Worm (Caenorhabditis elegans) whole organism, young adult: ENCODE results near the gene F43G6.16.
"Not testable (repeated sequence)": the region's sequence is repeated elsewhere in the genome, so short reads cannot be mapped to it uniquely, and the experiment has no call there.

Experiments
- B0336.3 ChIP-seq: fragments of 200-800 bp; sonication (Bioruptor generic); IDR thresholded peaks from 2 replicates; pipeline ENCODE4 v1.3.6; 2022; ENCODE audit warnings: missing genetic modification characterization, missing compliant biosample characterization
- C06A6.2 ChIP-seq: fragments of 200-800 bp; sonication (Bioruptor generic); conservative IDR thresholded peaks from 2 replicates; pipeline ENCODE4 v1.3.6; 2022; ENCODE audit warnings: missing genetic modification characterization, missing compliant biosample characterization
- F10E7.11 ChIP-seq: sonication (generic microtip); optimal IDR thresholded peaks from 2 replicates; lab custom pipeline; 2017; ENCODE audit warnings: mild to moderate bottlenecking, missing genetic modification characterization, moderate library complexity, missing compliant biosample characterization
- F33H1.4 ChIP-seq: fragments of 200-800 bp; sonication (Bioruptor generic); IDR thresholded peaks from 2 replicates; pipeline ENCODE4 v1.3.6; 2022; ENCODE audit warnings: missing genetic modification reagents, missing genetic modification characterization, missing compliant biosample characterization
- F37B4.10 ChIP-seq: fragments of 200-800 bp; sonication (Bioruptor generic); IDR thresholded peaks from 2 replicates; pipeline ENCODE4 v1.3.6; 2022; ENCODE audit warnings: missing genetic modification characterization, missing compliant biosample characterization
- K11D2.4 ChIP-seq: fragments of 200-800 bp; sonication (Bioruptor generic); IDR thresholded peaks from 2 replicates; pipeline ENCODE4 v1.3.6; 2022; ENCODE audit warnings: missing genetic modification reagents, missing genetic modification characterization, missing compliant biosample characterization
- K12H6.12 ChIP-seq: fragments of 200-800 bp; sonication (Bioruptor generic); optimal IDR thresholded peaks from 2 replicates; lab custom pipeline; 2018; ENCODE audit warnings: mild to moderate bottlenecking, missing genetic modification characterization, missing compliant biosample characterization
- T07F8.4 ChIP-seq: sonication (generic microtip); optimal IDR thresholded peaks from 2 replicates; lab custom pipeline; 2016; ENCODE audit warnings: mild to moderate bottlenecking, missing genetic modification characterization, moderate library complexity, missing compliant biosample characterization
- T26A5.8 ChIP-seq: sonication (generic microtip); optimal IDR thresholded peaks from 2 replicates; lab custom pipeline; 2016; ENCODE audit warnings: missing genetic modification characterization, missing compliant biosample characterization
- Y53F4B.3 ChIP-seq: fragments of 200-800 bp; sonication (Bioruptor generic); IDR thresholded peaks from 2 replicates; pipeline ENCODE4 v1.3.6; 2022; ENCODE audit warnings: missing genetic modification reagents, missing genetic modification characterization, missing compliant biosample characterization
- akir-1 ChIP-seq: fragments of 200-800 bp; sonication (Bioruptor generic); optimal IDR thresholded peaks from 2 replicates; lab custom pipeline; 2018; ENCODE audit warnings: mild to moderate bottlenecking, missing genetic modification characterization, moderate library complexity, missing compliant biosample characterization
- ama-1 ChIP-seq, 3 experiments: fragments of 150-350 bp in 1 of 3; sonication (generic microtip) in 2 of 3; optimal IDR thresholded peaks; 2 replicates each; lab custom pipeline; 2014 to 2018; ENCODE audit warnings: missing biosample characterization in 2 of 3, missing genetic modification characterization in 2 of 3, missing genetic modification reagents in 2 of 3
- aptf-3 ChIP-seq: fragments of 200-800 bp; sonication (Bioruptor generic); IDR thresholded peaks from 2 replicates; pipeline ENCODE4 v1.3.6; 2022; ENCODE audit warnings: missing genetic modification characterization, missing compliant biosample characterization
- attf-5 ChIP-seq: fragments of 200-800 bp; sonication (Bioruptor generic); optimal IDR thresholded peaks from 2 replicates; lab custom pipeline; 2018; ENCODE audit warnings: mild to moderate bottlenecking, missing genetic modification characterization, missing compliant biosample characterization
- attf-6 ChIP-seq: fragments of 200-800 bp; sonication (Bioruptor generic); IDR thresholded peaks from 2 replicates; pipeline ENCODE4 v1.3.6; 2022; ENCODE audit warnings: missing genetic modification reagents, missing genetic modification characterization, missing compliant biosample characterization
- cebp-2 ChIP-seq: fragments of 200-800 bp; sonication (Bioruptor generic); IDR thresholded peaks from 2 replicates; pipeline ENCODE4 v1.3.6; 2022; ENCODE audit warnings: missing genetic modification characterization, missing compliant biosample characterization
- ceh-100 ChIP-seq: fragments of 200-800 bp; sonication (Bioruptor generic); IDR thresholded peaks from 2 replicates; pipeline ENCODE4 v1.3.6; 2022; ENCODE audit warnings: missing genetic modification reagents, missing genetic modification characterization, missing compliant biosample characterization
- ceh-40 ChIP-seq: fragments of 200-800 bp; sonication (Bioruptor generic); IDR thresholded peaks from 2 replicates; pipeline ENCODE4 v1.3.6; 2022; ENCODE audit warnings: missing genetic modification characterization, missing compliant biosample characterization
- dox-1 ChIP-seq: fragments of 200-800 bp; sonication (Bioruptor generic); IDR thresholded peaks from 2 replicates; pipeline ENCODE4 v1.3.6; 2022; ENCODE audit warnings: missing genetic modification reagents, missing genetic modification characterization, missing compliant biosample characterization
- dpff-1 ChIP-seq: sonication (generic microtip); optimal IDR thresholded peaks from 2 replicates; lab custom pipeline; 2017; ENCODE audit warnings: mild to moderate bottlenecking, missing genetic modification characterization, missing compliant biosample characterization
- egl-18 ChIP-seq: fragments of 200-800 bp; sonication (Bioruptor generic); IDR thresholded peaks from 2 replicates; pipeline ENCODE4 v1.3.6; 2022; ENCODE audit warnings: missing genetic modification reagents, missing genetic modification characterization, missing compliant biosample characterization
- egl-44 ChIP-seq: fragments of 200-800 bp; sonication (Bioruptor generic); IDR thresholded peaks from 2 replicates; pipeline ENCODE4 v1.3.6; 2022; ENCODE audit warnings: missing genetic modification reagents, missing genetic modification characterization, missing compliant biosample characterization
- egrh-3 ChIP-seq: fragments of 200-800 bp; sonication (Bioruptor generic); IDR thresholded peaks from 2 replicates; pipeline ENCODE4 v1.3.6; 2022; ENCODE audit warnings: missing genetic modification reagents, missing genetic modification characterization, missing compliant biosample characterization
- ekl-4 ChIP-seq: fragments of 200-800 bp; sonication (Bioruptor generic); IDR thresholded peaks from 2 replicates; pipeline ENCODE4 v1.3.6; 2022; ENCODE audit warnings: missing genetic modification reagents, missing genetic modification characterization, missing compliant biosample characterization
- hlh-26 ChIP-seq: fragments of 200-800 bp; sonication (Bioruptor generic); conservative IDR thresholded peaks from 2 replicates; pipeline ENCODE4 v1.3.6; 2022; ENCODE audit warnings: missing genetic modification reagents, missing genetic modification characterization, missing compliant biosample characterization
- hmg-1.2 ChIP-seq: fragments of 200-800 bp; sonication (Bioruptor generic); IDR thresholded peaks from 2 replicates; pipeline ENCODE4 v1.3.6; 2022; ENCODE audit warnings: missing genetic modification reagents, missing genetic modification characterization, missing compliant biosample characterization
- hsf-1 ChIP-seq: fragments of 200-800 bp; sonication (Bioruptor generic); IDR thresholded peaks from 2 replicates; pipeline ENCODE4 v1.3.6; 2022; ENCODE audit warnings: missing genetic modification reagents, missing genetic modification characterization, missing compliant biosample characterization
- lag-1 ChIP-seq: fragments of 200-800 bp; sonication (Bioruptor generic); IDR thresholded peaks from 2 replicates; pipeline ENCODE4 v1.3.6; 2022; ENCODE audit warnings: missing genetic modification reagents, missing genetic modification characterization, missing compliant biosample characterization
- lin-54 ChIP-seq: fragments of 200-800 bp; sonication (Bioruptor generic); optimal IDR thresholded peaks from 2 replicates; lab custom pipeline; 2018; ENCODE audit warnings: mild to moderate bottlenecking, missing genetic modification characterization, missing compliant biosample characterization
- madf-10 ChIP-seq: sonication (generic microtip); optimal IDR thresholded peaks from 2 replicates; lab custom pipeline; 2016; ENCODE audit warnings: mild to moderate bottlenecking, missing genetic modification characterization, missing compliant biosample characterization
- madf-3 ChIP-seq: fragments of 200-800 bp; sonication (Bioruptor generic); IDR thresholded peaks from 2 replicates; pipeline ENCODE4 v1.3.6; 2022; ENCODE audit warnings: missing genetic modification reagents, missing genetic modification characterization, missing compliant biosample characterization
- madf-6 ChIP-seq: fragments of 200-800 bp; sonication (Bioruptor generic); IDR thresholded peaks from 2 replicates; pipeline ENCODE4 v1.3.6; 2022; ENCODE audit warnings: missing genetic modification reagents, missing genetic modification characterization, missing compliant biosample characterization
- nfyb-1 ChIP-seq: fragments of 200-800 bp; sonication (Bioruptor generic); IDR thresholded peaks from 2 replicates; pipeline ENCODE4 v1.3.6; 2022; ENCODE audit warnings: missing genetic modification reagents, missing genetic modification characterization, missing compliant biosample characterization
- nhr-120 ChIP-seq: fragments of 200-800 bp; sonication (Bioruptor generic); IDR thresholded peaks from 2 replicates; pipeline ENCODE4 v1.3.6; 2022; ENCODE audit warnings: missing genetic modification characterization, missing compliant biosample characterization
- nhr-27 ChIP-seq: fragments of 200-800 bp; sonication (Bioruptor generic); optimal IDR thresholded peaks from 2 replicates; lab custom pipeline; 2018; ENCODE audit warnings: mild to moderate bottlenecking, missing genetic modification characterization, moderate library complexity, missing compliant biosample characterization
- nhr-80 ChIP-seq: sonication (generic microtip); optimal IDR thresholded peaks from 2 replicates; lab custom pipeline; 2016; ENCODE audit warnings: missing genetic modification characterization, missing compliant biosample characterization
- pbrm-1 ChIP-seq: fragments of 200-800 bp; sonication (Bioruptor generic); IDR thresholded peaks from 2 replicates; pipeline ENCODE4 v1.3.6; 2022; ENCODE audit warnings: missing genetic modification reagents, missing genetic modification characterization, missing compliant biosample characterization
- repo-1 ChIP-seq: sonication (generic microtip); optimal IDR thresholded peaks from 2 replicates; lab custom pipeline; 2017; ENCODE audit warnings: mild to moderate bottlenecking, missing genetic modification characterization, missing compliant biosample characterization
- snpc-4 ChIP-seq, 5 experiments: fragments of 150-350 bp in 1 of 5; sonication (generic microtip) in 4 of 5; optimal IDR thresholded peaks; 2 replicates each; lab custom pipeline; 2014 to 2018; ENCODE audit warnings: missing genetic modification characterization in 5 of 5, missing biosample characterization in 3 of 5, antibody characterized with exemption in 2 of 5, mild to moderate bottlenecking in 2 of 5, missing compliant biosample characterization in 2 of 5, missing genotype in 2 of 5, moderate library complexity in 2 of 5, missing genetic modification reagents in 1 of 5
- somi-1 ChIP-seq: fragments of 200-800 bp; sonication (Bioruptor generic); optimal IDR thresholded peaks from 2 replicates; lab custom pipeline; 2018; ENCODE audit warnings: mild to moderate bottlenecking, missing genetic modification characterization, missing compliant biosample characterization
- tbp1 ChIP-seq: fragments of 200-800 bp; sonication (Bioruptor generic); optimal IDR thresholded peaks from 2 replicates; lab custom pipeline; 2018; ENCODE audit warnings: mild to moderate bottlenecking, missing genetic modification characterization, missing compliant biosample characterization
- xnd-1 ChIP-seq: sonication (generic microtip); optimal IDR thresholded peaks from 2 replicates; lab custom pipeline; 2016; ENCODE audit warnings: missing genotype, missing genetic modification reagents, missing genetic modification characterization, missing compliant biosample characterization
- zfh-2 ChIP-seq: fragments of 200-800 bp; sonication (Bioruptor generic); conservative IDR thresholded peaks from 2 replicates; pipeline ENCODE4 v1.3.6; 2022; ENCODE audit warnings: missing genetic modification reagents, missing genetic modification characterization, missing compliant biosample characterization
- ztf-25 ChIP-seq: fragments of 200-800 bp; sonication (Bioruptor generic); IDR thresholded peaks from 2 replicates; pipeline ENCODE4 v1.3.6; 2022; ENCODE audit warnings: missing genetic modification reagents, missing genetic modification characterization, missing compliant biosample characterization
- ztf-26 ChIP-seq: sonication (generic microtip); optimal IDR thresholded peaks from 2 replicates; lab custom pipeline; 2017; ENCODE audit warnings: missing genetic modification characterization, missing compliant biosample characterization
- ztf-6 ChIP-seq: fragments of 200-800 bp; sonication (Bioruptor generic); IDR thresholded peaks from 2 replicates; pipeline ENCODE4 v1.3.6; 2022; ENCODE audit warnings: missing genetic modification reagents, missing genetic modification characterization, missing compliant biosample characterization

F43G6.16 gene

ce11 chrII:11761806-11762512, 20.5 kb downstream of the F43G6.16 start:
- TF ChIP-seq hlh-26 (no peak), repo-1 (tag; lab: Kevin White, UChicago) (no peak), B0336.3 (GFP tag; lab: Robert Waterston, UW) (no peak), snpc-4 (GFP tag; optimal IDR thresholded peaks at IDR 0.05; lab: Kevin White, UChicago) (no peak), snpc-4 (tag; optimal IDR thresholded peaks at IDR 0.05; lab: Kevin White, UChicago) (peak in 1 of 4 experiments; percentile 7), nhr-27 (no peak), lin-54 (GFP tag; lab: Kevin White, UChicago) (peak; percentile 36), C06A6.2 (peak; percentile 61), cebp-2 (GFP tag; lab: Robert Waterston, UW) (0 out of 2 replicates have a peak, but pooled peaks have one; percentile 20), T07F8.4 (tag; lab: Kevin White, UChicago) (peak; percentile 1), nfyb-1 (GFP tag; lab: Robert Waterston, UW) (peak; percentile 77; the same call in 1 of the 2 replicates), xnd-1 (tag; lab: Kevin White, UChicago) (no peak), ama-1 (optimal IDR thresholded peaks at IDR 0.05; lab: Kevin White, UChicago) (peak; percentile 83), ama-1 (GFP tag; optimal IDR thresholded peaks at IDR 0.05; lab: Kevin White, UChicago) (peak in 1 of 2 experiments; percentile 54), somi-1 (no peak), attf-5 (GFP tag; lab: Kevin White, UChicago) (peak; percentile 62), nhr-80 (tag; lab: Kevin White, UChicago) (peak; percentile 20), hsf-1 (GFP tag; lab: Robert Waterston, UW) (peak; percentile 7; the same call in 1 of the 2 replicates)

ce11 chrII:11759277-11759676, 23.2 kb downstream of the F43G6.16 start, which contains the start of the genes F44E5.4 and F44E5.5:
Gene F44E5.4 (minus strand): TSS chrII:11759311.
Gene F44E5.5 (plus strand): TSS chrII:11759662.
- TF ChIP-seq lag-1 (GFP tag; lab: Robert Waterston, UW) = 0 out of 2 replicates have a peak, but pooled peaks have one; percentile 89
- peak; percentile 79 for TF ChIP-seq zfh-2 (GFP tag; lab: Robert Waterston, UW)
- TF ChIP-seq ceh-40 (GFP tag; lab: Robert Waterston, UW) = peak; percentile 95
- TF ChIP-seq madf-10 (tag; lab: Kevin White, UChicago) = peak; percentile 79
- TF ChIP-seq T26A5.8 (tag; lab: Kevin White, UChicago) = peak; percentile 89
- peak; percentile 93 for TF ChIP-seq madf-3 (GFP tag; lab: Robert Waterston, UW)
- peak; percentile 99 for TF ChIP-seq ekl-4 (GFP tag; lab: Robert Waterston, UW)
- TF ChIP-seq tbp1 = peak; percentile 74
- TF ChIP-seq egl-44 (GFP tag; lab: Robert Waterston, UW) = peak; percentile 98
- TF ChIP-seq K12H6.12 (tag; lab: Kevin White, UChicago) = peak; percentile 92
- peak; percentile 86 for TF ChIP-seq attf-6 (GFP tag; lab: Robert Waterston, UW)
- TF ChIP-seq dox-1 = peak; percentile 100
- peak; percentile 95 for TF ChIP-seq ztf-6 (GFP tag; lab: Robert Waterston, UW)
- TF ChIP-seq hmg-1.2 (GFP tag; lab: Robert Waterston, UW) = peak; percentile 100
- TF ChIP-seq F33H1.4 (GFP tag; lab: Robert Waterston, UW) = peak; percentile 77
- TF ChIP-seq aptf-3 = peak; percentile 100
- TF ChIP-seq ztf-25 (GFP tag; lab: Robert Waterston, UW) = peak; percentile 75; the same call in 1 of the 2 replicates
- peak; percentile 97 for TF ChIP-seq ztf-26 (tag; lab: Kevin White, UChicago)
- peak; percentile 99 for TF ChIP-seq K11D2.4 (GFP tag; lab: Robert Waterston, UW)
- peak; percentile 95; the same call in 1 of the 2 replicates for TF ChIP-seq F37B4.10 (GFP tag; lab: Robert Waterston, UW)
- peak; percentile 99 for TF ChIP-seq nhr-120 (GFP tag; lab: Robert Waterston, UW)
- TF ChIP-seq pbrm-1 (GFP tag; lab: Robert Waterston, UW) = peak; percentile 99
- peak; percentile 88 for TF ChIP-seq madf-6 (GFP tag; lab: Robert Waterston, UW)
- peak; percentile 97 for TF ChIP-seq F10E7.11 (tag; lab: Kevin White, UChicago)
- peak; percentile 88 for TF ChIP-seq ceh-100 (GFP tag; lab: Robert Waterston, UW)
- not testable (repeated sequence) for TF ChIP-seq snpc-4 (GFP tag; optimal IDR thresholded peaks at IDR 0.05; lab: Kevin White, UChicago)
- peak in 2 of 4 experiments; percentile 57 to 61 for TF ChIP-seq snpc-4 (tag; optimal IDR thresholded peaks at IDR 0.05; lab: Kevin White, UChicago)
- TF ChIP-seq egl-18 (GFP tag; lab: Robert Waterston, UW) = peak; percentile 99
- TF ChIP-seq B0336.3 (GFP tag; lab: Robert Waterston, UW) = peak; percentile 87
- TF ChIP-seq egrh-3 (GFP tag; lab: Robert Waterston, UW) = peak; percentile 93
- TF ChIP-seq akir-1 (GFP tag; lab: Kevin White, UChicago) = peak; percentile 72
- peak; percentile 38; the same call in 1 of the 2 replicates for TF ChIP-seq Y53F4B.3 (GFP tag; lab: Robert Waterston, UW)
- TF ChIP-seq dpff-1 (tag; lab: Kevin White, UChicago) = peak; percentile 93
